Worm (Caenorhabditis elegans) whole organism, L2 larva: ENCODE results near the gene K09E2.2.

Experiments used
- C34F6.9 ChIP-seq: fragments of 150-350 bp; optimal IDR thresholded peaks from 2 replicates; lab custom pipeline; 2014; ENCODE audit warnings: missing biosample characterization, missing genetic modification characterization
- F13H6.1 ChIP-seq: sonication (generic microtip); optimal IDR thresholded peaks from 2 replicates; lab custom pipeline; 2016; ENCODE audit warnings: missing genetic modification characterization, missing compliant biosample characterization
- Y55F3AM.14 ChIP-seq: fragments of 200-800 bp; sonication (Bioruptor generic); optimal IDR thresholded peaks from 2 replicates; lab custom pipeline; 2018; ENCODE audit warnings: mild to moderate bottlenecking, missing genetic modification characterization, missing compliant biosample characterization
- ZK546.5 ChIP-seq: sonication (generic microtip); optimal IDR thresholded peaks from 2 replicates; lab custom pipeline; 2017; ENCODE audit warnings: missing biosample characterization, missing genetic modification characterization
- alr-1 ChIP-seq: fragments of 150-350 bp; optimal IDR thresholded peaks from 2 replicates; lab custom pipeline; 2014; ENCODE audit warnings: missing biosample characterization, missing genetic modification characterization
- aly-2 ChIP-seq: fragments of 150-350 bp; optimal IDR thresholded peaks from 2 replicates; lab custom pipeline; 2014; ENCODE audit warnings: missing biosample characterization, missing genetic modification characterization
- ceh-16 ChIP-seq: fragments of 150-350 bp; optimal IDR thresholded peaks from 2 replicates; lab custom pipeline; 2014; ENCODE audit warnings: missing biosample characterization, missing genetic modification characterization
- ceh-82 ChIP-seq: fragments of 150-350 bp; optimal IDR thresholded peaks from 2 replicates; lab custom pipeline; 2014; ENCODE audit warnings: missing biosample characterization, missing genetic modification characterization
- dmd-4 ChIP-seq: sonication (generic microtip); optimal IDR thresholded peaks from 2 replicates; lab custom pipeline; 2017; ENCODE audit warnings: missing biosample characterization, missing genetic modification characterization
- egl-27 ChIP-seq: sonication (generic microtip); optimal IDR thresholded peaks from 3 replicates; lab custom pipeline; 2017; ENCODE audit warnings: missing biosample characterization, missing genetic modification reagents, missing genetic modification characterization
- elt-3 ChIP-seq: sonication (generic microtip); optimal IDR thresholded peaks from 2 replicates; lab custom pipeline; 2017; ENCODE audit warnings: missing biosample characterization, missing genetic modification characterization
- fos-1 ChIP-seq: fragments of 150-350 bp; optimal IDR thresholded peaks from 2 replicates; lab custom pipeline; 2014; ENCODE audit warnings: missing biosample characterization, missing genetic modification characterization
- gmeb-1 ChIP-seq: fragments of 150-350 bp; optimal IDR thresholded peaks from 2 replicates; lab custom pipeline; 2014; ENCODE audit warnings: missing biosample characterization, missing genetic modification characterization
- lin-11 ChIP-seq: fragments of 150-350 bp; sonication (generic microtip); optimal IDR thresholded peaks from 2 replicates; lab custom pipeline; 2014; ENCODE audit warnings: missing biosample characterization, missing genetic modification characterization, inconsistent platforms, mixed read lengths
- lin-13 ChIP-seq: fragments of 150-350 bp; optimal IDR thresholded peaks from 2 replicates; lab custom pipeline; 2014; ENCODE audit warnings: missing biosample characterization, missing genetic modification reagents, missing genetic modification characterization
- lin-39 ChIP-seq: fragments of 150-350 bp; optimal IDR thresholded peaks from 2 replicates; lab custom pipeline; 2014; ENCODE audit warnings: missing biosample characterization, missing genetic modification reagents, missing genetic modification characterization
- lsy-2 ChIP-seq, 2 experiments: fragments of 150-350 bp in 1 of 2; sonication (generic microtip) in 1 of 2; optimal IDR thresholded peaks; 2 replicates each; lab custom pipeline; 2014 to 2017; ENCODE audit warnings: missing biosample characterization in 2 of 2, missing genetic modification characterization in 2 of 2
- mab-5 ChIP-seq: fragments of 150-350 bp; optimal IDR thresholded peaks from 2 replicates; lab custom pipeline; 2014; ENCODE audit warnings: missing biosample characterization, missing genetic modification characterization
- mbf-1 ChIP-seq: sonication (generic microtip); optimal IDR thresholded peaks from 2 replicates; lab custom pipeline; 2017; ENCODE audit warnings: missing biosample characterization, missing genetic modification characterization
- mdl-1 ChIP-seq, 2 experiments: fragments of 150-350 bp in 1 of 2; sonication (generic microtip) in 1 of 2; optimal IDR thresholded peaks; 2 replicates each; lab custom pipeline; 2017; ENCODE audit warnings: missing biosample characterization in 2 of 2, missing genetic modification characterization in 2 of 2
- nhr-10 ChIP-seq: sonication (generic microtip); optimal IDR thresholded peaks from 2 replicates; lab custom pipeline; 2017; ENCODE audit warnings: missing biosample characterization, missing genetic modification characterization
- nhr-11 ChIP-seq: fragments of 150-350 bp; optimal IDR thresholded peaks from 2 replicates; lab custom pipeline; 2014; ENCODE audit warnings: missing biosample characterization, missing genetic modification characterization
- nhr-12 ChIP-seq: fragments of 150-350 bp; optimal IDR thresholded peaks from 2 replicates; lab custom pipeline; 2014; ENCODE audit warnings: missing biosample characterization, missing genetic modification characterization
- nhr-129 ChIP-seq: fragments of 150-350 bp; optimal IDR thresholded peaks from 2 replicates; lab custom pipeline; 2014; ENCODE audit warnings: missing biosample characterization, missing genetic modification characterization
- nhr-21 ChIP-seq: fragments of 150-350 bp; optimal IDR thresholded peaks from 2 replicates; lab custom pipeline; 2014; ENCODE audit warnings: missing biosample characterization, missing genetic modification characterization
- nhr-237 ChIP-seq: fragments of 150-350 bp; optimal IDR thresholded peaks from 2 replicates; lab custom pipeline; 2014; ENCODE audit warnings: missing biosample characterization, missing genetic modification characterization
- nhr-25 ChIP-seq: fragments of 150-350 bp; sonication (generic microtip); optimal IDR thresholded peaks from 3 replicates; lab custom pipeline; 2014; ENCODE audit warnings: missing biosample characterization, missing genetic modification characterization
- nhr-77 ChIP-seq: fragments of 150-350 bp; optimal IDR thresholded peaks from 2 replicates; lab custom pipeline; 2014; ENCODE audit warnings: missing biosample characterization, missing genetic modification characterization
- peb-1 ChIP-seq: fragments of 150-350 bp; optimal IDR thresholded peaks from 2 replicates; lab custom pipeline; 2014; ENCODE audit warnings: missing biosample characterization, missing genetic modification characterization
- sem-4 ChIP-seq: fragments of 150-350 bp; optimal IDR thresholded peaks from 2 replicates; lab custom pipeline; 2014; ENCODE audit warnings: missing biosample characterization, missing genetic modification reagents, missing genetic modification characterization
- skn-1 ChIP-seq: sonication (generic microtip); optimal IDR thresholded peaks from 2 replicates; lab custom pipeline; 2017; ENCODE audit warnings: missing biosample characterization, missing genetic modification characterization
- sma-3 ChIP-seq: sonication (generic microtip); optimal IDR thresholded peaks from 2 replicates; lab custom pipeline; 2016; ENCODE audit warnings: missing genetic modification reagents, missing genetic modification characterization, missing compliant biosample characterization
- sma-9 ChIP-seq, 2 experiments: fragments of 150-350 bp in 1 of 2; sonication (generic microtip) in 1 of 2; optimal IDR thresholded peaks; 2 replicates each; lab custom pipeline; 2014 to 2016; ENCODE audit warnings: missing genetic modification characterization in 2 of 2, mild to moderate bottlenecking in 1 of 2, missing biosample characterization in 1 of 2, missing compliant biosample characterization in 1 of 2, missing genetic modification reagents in 1 of 2, moderate library complexity in 1 of 2
- snpc-4 ChIP-seq: fragments of 150-350 bp; optimal IDR thresholded peaks from 2 replicates; lab custom pipeline; 2014; ENCODE audit warnings: missing biosample characterization, missing genetic modification characterization
- unc-39 ChIP-seq: fragments of 150-350 bp; optimal IDR thresholded peaks from 2 replicates; lab custom pipeline; 2014; ENCODE audit warnings: missing biosample characterization, missing genetic modification characterization
- unc-55 ChIP-seq: fragments of 150-350 bp; sonication (generic microtip); optimal IDR thresholded peaks from 3 replicates; lab custom pipeline; 2014; ENCODE audit warnings: missing biosample characterization, missing genetic modification reagents, missing genetic modification characterization
- zag-1 ChIP-seq: fragments of 150-350 bp; optimal IDR thresholded peaks from 2 replicates; lab custom pipeline; 2014; ENCODE audit warnings: missing biosample characterization, missing genetic modification characterization
- ztf-1 ChIP-seq: fragments of 200-800 bp; sonication (Bioruptor generic); conservative IDR thresholded peaks from 2 replicates; pipeline ENCODE4 v1.3.6; 2022; ENCODE audit warnings: missing genetic modification characterization, missing compliant biosample characterization
- ztf-11 ChIP-seq: sonication (generic microtip); optimal IDR thresholded peaks from 2 replicates; lab custom pipeline; 2017; ENCODE audit warnings: missing biosample characterization, missing genetic modification characterization
- ztf-4 ChIP-seq: fragments of 150-350 bp; optimal IDR thresholded peaks from 2 replicates; lab custom pipeline; 2014; ENCODE audit warnings: missing biosample characterization, missing genetic modification characterization

The K09E2.2 gene

ce11 chrX:8672760-8673159, at the start of gene K09E2.2, which contains the start of gene K09E2.3:
TSS of gene K09E2.2 (plus strand) at chrX:8673060.
TSS of gene K09E2.3 (plus strand) at chrX:8673084.
- no peak for TF ChIP-seq dmd-4 (tag; lab: Kevin White, UChicago)
- no peak for TF ChIP-seq lsy-2 (tag; optimal IDR thresholded peaks at IDR 0.05; lab: Kevin White, UChicago)
- TF ChIP-seq ztf-1 (GFP tag; lab: Robert Waterston, UW), result no peak
- TF ChIP-seq lin-11, result no peak
- TF ChIP-seq egl-27, result no peak
- no peak for TF ChIP-seq ZK546.5 (tag; lab: Kevin White, UChicago)
- no peak for TF ChIP-seq mbf-1 (tag; lab: Kevin White, UChicago)
- TF ChIP-seq ztf-11, result no peak
- no peak for TF ChIP-seq sma-3 (GFP tag; lab: Kevin White, UChicago)
- TF ChIP-seq aly-2 (tag; lab: Kevin White, UChicago), result no peak
- TF ChIP-seq sma-9 (GFP tag; optimal IDR thresholded peaks at IDR 0.05; lab: Kevin White, UChicago), result no peak
- no peak for TF ChIP-seq sma-9 (tag; optimal IDR thresholded peaks at IDR 0.05; lab: Kevin White, UChicago)
- no peak for TF ChIP-seq nhr-10 (tag; lab: Kevin White, UChicago)
- TF ChIP-seq skn-1, result no peak
- TF ChIP-seq nhr-11 (tag; lab: Kevin White, UChicago), result no peak

- TF ChIP-seq nhr-129 (tag; lab: Kevin White, UChicago), result peak; percentile 24
- TF ChIP-seq sma-9 (GFP tag; optimal IDR thresholded peaks at IDR 0.05; lab: Kevin White, UChicago), result peak; percentile 15
- TF ChIP-seq sma-9 (tag; optimal IDR thresholded peaks at IDR 0.05; lab: Kevin White, UChicago), result no peak
- peak; percentile 24 for TF ChIP-seq C34F6.9
- peak; percentile 26 for TF ChIP-seq unc-55 (GFP tag; lab: Kevin White, UChicago)
- no peak for TF ChIP-seq lin-39 (tag; lab: Kevin White, UChicago)
- peak; percentile 22 for TF ChIP-seq nhr-21 (tag; lab: Kevin White, UChicago)
- TF ChIP-seq ztf-1 (GFP tag; lab: Robert Waterston, UW), result no peak
- TF ChIP-seq aly-2 (tag; lab: Kevin White, UChicago), result no peak
- peak; percentile 19 for TF ChIP-seq F13H6.1
- no peak for TF ChIP-seq unc-39 (tag; lab: Kevin White, UChicago)
- peak; percentile 24 for TF ChIP-seq fos-1 (tag; lab: Kevin White, UChicago)
- no peak for TF ChIP-seq dmd-4 (tag; lab: Kevin White, UChicago)
Observed at ce11 chrX:8623840-8624591, 48.8 kb upstream of the K09E2.2 start.

ce11 chrX:8625090-8625489, 47.8 kb upstream of the K09E2.2 start, which contains the start of gene K01A12.3:
TSS of gene K01A12.3 (minus strand) at chrX:8625190.
- TF ChIP-seq ceh-82 (tag; lab: Kevin White, UChicago) (no peak), lsy-2 (tag; optimal IDR thresholded peaks at IDR 0.05; lab: Kevin White, UChicago) (no peak), unc-55 (GFP tag; lab: Kevin White, UChicago) (no peak), nhr-25 (tag; lab: Kevin White, UChicago) (no peak), Y55F3AM.14 (GFP tag; lab: Kevin White, UChicago) (no peak), alr-1 (tag; lab: Kevin White, UChicago) (no peak), zag-1 (tag; lab: Kevin White, UChicago) (no peak), egl-27 (no peak), mbf-1 (tag; lab: Kevin White, UChicago) (no peak), ceh-16 (no peak), ztf-1 (GFP tag; lab: Robert Waterston, UW) (no peak), ztf-11 (no peak), snpc-4 (tag; lab: Kevin White, UChicago) (no peak), ztf-4 (no peak), nhr-77 (tag; lab: Kevin White, UChicago) (no peak), nhr-11 (tag; lab: Kevin White, UChicago) (no peak), sem-4 (tag; lab: Kevin White, UChicago) (no peak)

ce11 chrX:8638679-8639184, 34.1 kb upstream of the K09E2.2 start:
- TF ChIP-seq nhr-237 (tag; lab: Kevin White, UChicago), result no peak
- TF ChIP-seq nhr-25 (tag; lab: Kevin White, UChicago), result no peak
- peak; percentile 15 for TF ChIP-seq Y55F3AM.14 (GFP tag; lab: Kevin White, UChicago)
- TF ChIP-seq sem-4 (tag; lab: Kevin White, UChicago), result no peak
- no peak for TF ChIP-seq lin-13
- no peak for TF ChIP-seq ceh-16
- TF ChIP-seq nhr-21 (tag; lab: Kevin White, UChicago), result peak; percentile 12
- TF ChIP-seq nhr-10 (tag; lab: Kevin White, UChicago), result no peak
- TF ChIP-seq skn-1, result no peak
- no peak for TF ChIP-seq ztf-1 (GFP tag; lab: Robert Waterston, UW)
- TF ChIP-seq zag-1 (tag; lab: Kevin White, UChicago), result no peak
- no peak for TF ChIP-seq mdl-1 (tag; optimal IDR thresholded peaks at IDR 0.05; lab: Kevin White, UChicago)
- no peak for TF ChIP-seq fos-1 (tag; lab: Kevin White, UChicago)
- TF ChIP-seq lsy-2 (tag; optimal IDR thresholded peaks at IDR 0.05; lab: Kevin White, UChicago), result no peak
- no peak for TF ChIP-seq gmeb-1
- TF ChIP-seq nhr-12, result no peak
- TF ChIP-seq ztf-4, result no peak
- TF ChIP-seq peb-1 (tag; lab: Kevin White, UChicago), result no peak
- no peak for TF ChIP-seq mab-5
- TF ChIP-seq mbf-1 (tag; lab: Kevin White, UChicago), result no peak
- no peak for TF ChIP-seq C34F6.9
- no peak for TF ChIP-seq egl-27
- TF ChIP-seq sma-3 (GFP tag; lab: Kevin White, UChicago), result peak; percentile 15
- no peak for TF ChIP-seq elt-3 (tag; lab: Kevin White, UChicago)
